Fruit fly (Drosophila melanogaster) whole organism, wandering third instar larva: Measurements from ENCODE around the gene TTLL1B.

ENCODE experiments used
- Abd-B ChIP-seq: fragments of >200 bp; optimal IDR thresholded peaks from 2 replicates; lab custom pipeline; 2017; ENCODE audit warnings: missing biosample characterization, missing genetic modification characterization
- Dif ChIP-seq: fragments of 200-275, 200-300 bp; sonication (Bioruptor generic); optimal IDR thresholded peaks from 2 replicates; lab custom pipeline; 2018; ENCODE audit warnings: missing biosample characterization, missing genetic modification characterization; ENCODE audit not compliant: partially characterized antibody
- GATAd ChIP-seq: sonication (Bioruptor generic); optimal IDR thresholded peaks from 2 replicates; lab custom pipeline; 2016; ENCODE audit warnings: missing biosample characterization, missing genetic modification characterization
- Hr78 ChIP-seq: fragments of >200 bp; optimal IDR thresholded peaks from 2 replicates; lab custom pipeline; 2017; ENCODE audit warnings: missing biosample characterization, missing genetic modification characterization
- Jra ChIP-seq: sonication (Bioruptor generic); optimal IDR thresholded peaks from 2 replicates; lab custom pipeline; 2016; ENCODE audit warnings: missing biosample characterization, missing genetic modification characterization
- N ChIP-seq: fragments of >200 bp; optimal IDR thresholded peaks from 2 replicates; lab custom pipeline; 2018; ENCODE audit warnings: missing biosample characterization, missing external identifiers, missing genetic modification characterization
- OdsH ChIP-seq: fragments of 200-800 bp; sonication (Bioruptor generic); optimal IDR thresholded peaks from 2 replicates; lab custom pipeline; 2016; ENCODE audit warnings: missing biosample characterization, mild to moderate bottlenecking, missing genetic modification characterization
- Rel ChIP-seq, 2 experiments: fragments of 200-800 bp; sonication (Bioruptor generic) in 1 of 2; optimal IDR thresholded peaks; 2 replicates in 1 of 2; 3 replicates in 1 of 2; lab custom pipeline; 2016 to 2019; ENCODE audit warnings: mild to moderate bottlenecking in 2 of 2, missing biosample characterization in 2 of 2, missing genetic modification characterization in 2 of 2, moderate library complexity in 1 of 2
- br ChIP-seq: fragments of 200-800 bp; sonication (Bioruptor generic); optimal IDR thresholded peaks from 2 replicates; lab custom pipeline; 2016; ENCODE audit warnings: missing biosample characterization, missing genetic modification characterization
- dl ChIP-seq, 2 experiments: fragments of 175-275, 200-275 bp in 1 of 2; fragments of 200-275 bp in 1 of 2; sonication (Bioruptor generic); optimal IDR thresholded peaks; lab custom pipeline; 2018; ENCODE audit warnings: mild to moderate bottlenecking in 2 of 2, missing biosample characterization in 2 of 2, missing genetic modification characterization in 2 of 2, moderate library complexity in 2 of 2; ENCODE audit not compliant: partially characterized antibody in 2 of 2, insufficient read depth in 1 of 2
- fru ChIP-seq: fragments of 200-800 bp; sonication (Bioruptor generic); optimal IDR thresholded peaks from 3 replicates; lab custom pipeline; 2016; ENCODE audit warnings: missing biosample characterization, mild to moderate bottlenecking, missing genetic modification characterization
- psq ChIP-seq: fragments of 200-800 bp; sonication (Bioruptor generic); optimal IDR thresholded peaks from 3 replicates; lab custom pipeline; 2017; ENCODE audit warnings: missing biosample characterization, mild to moderate bottlenecking, missing genetic modification characterization, moderate library complexity
- woc ChIP-seq: sonication (Bioruptor generic); optimal IDR thresholded peaks from 2 replicates; lab custom pipeline; 2016; ENCODE audit warnings: missing biosample characterization, mild to moderate bottlenecking, missing genetic modification characterization

- TF ChIP-seq psq (GFP tag; lab: Kevin White, UChicago) = no peak
- no peak for TF ChIP-seq GATAd
- no peak for TF ChIP-seq Dif
- no peak for TF ChIP-seq woc (GFP tag; lab: Kevin White, UChicago)
- TF ChIP-seq N (GFP tag; lab: Kevin White, UChicago) = no peak
- TF ChIP-seq br (GFP tag; lab: Kevin White, UChicago) = no peak
- no peak for TF ChIP-seq OdsH (GFP tag; lab: Kevin White, UChicago)
- no peak for TF ChIP-seq Jra (GFP tag; lab: Kevin White, UChicago)
- no peak for TF ChIP-seq Rel (GFP tag; optimal IDR thresholded peaks at IDR 0.05; lab: Kevin White, UChicago)
- TF ChIP-seq Rel (tag; optimal IDR thresholded peaks at IDR 0.05; lab: Kevin White, UChicago) = no peak
- no peak for TF ChIP-seq Hr78 (GFP tag; lab: Kevin White, UChicago)
- no peak for TF ChIP-seq dl (GFP tag; optimal IDR thresholded peaks at IDR 0.05; lab: Kevin White, UChicago; ENCODE audit: insufficient read depth in 1 of 2, partially characterized antibody in 2 of 2)
- no peak for TF ChIP-seq fru (GFP tag; lab: Kevin White, UChicago)
- TF ChIP-seq Abd-B = no peak
These were observed 48.3 kb downstream of the TTLL1B start for dm6 chr3L:4696380-4696779.
